Worm (Caenorhabditis elegans) whole organism, young adult: ENCODE results near the gene C49C3.20.

Source experiments
- F22D6.2 ChIP-seq: sonication (generic microtip); optimal IDR thresholded peaks from 2 replicates; lab custom pipeline; 2016; ENCODE audit warnings: mild to moderate bottlenecking, missing genetic modification characterization, missing compliant biosample characterization
- T07F8.4 ChIP-seq: sonication (generic microtip); optimal IDR thresholded peaks from 2 replicates; lab custom pipeline; 2016; ENCODE audit warnings: mild to moderate bottlenecking, missing genetic modification characterization, moderate library complexity, missing compliant biosample characterization
- aptf-2 ChIP-seq: fragments of 200-800 bp; sonication (Bioruptor generic); conservative IDR thresholded peaks from 2 replicates; pipeline ENCODE4 v1.3.6; 2022; ENCODE audit warnings: missing genetic modification reagents, missing genetic modification characterization, missing compliant biosample characterization
- cebp-1 ChIP-seq, 2 experiments: fragments of 200-800 bp in 1 of 2; sonication (Bioruptor generic) in 1 of 2; sonication (generic microtip) in 1 of 2; IDR thresholded peaks in 1 of 2; optimal IDR thresholded peaks in 1 of 2; 2 replicates each; pipeline versions ENCODE4 v1.3.6 to Lab custom; 2017 to 2022; ENCODE audit warnings: missing compliant biosample characterization in 2 of 2, missing genetic modification characterization in 2 of 2, mild to moderate bottlenecking in 1 of 2, missing genetic modification reagents in 1 of 2, moderate library complexity in 1 of 2
- dpff-1 ChIP-seq: sonication (generic microtip); optimal IDR thresholded peaks from 2 replicates; lab custom pipeline; 2017; ENCODE audit warnings: mild to moderate bottlenecking, missing genetic modification characterization, missing compliant biosample characterization
- ets-4 ChIP-seq: fragments of 200-800 bp; sonication (Bioruptor generic); optimal IDR thresholded peaks from 2 replicates; lab custom pipeline; 2018; ENCODE audit warnings: mild to moderate bottlenecking, missing genetic modification characterization, missing compliant biosample characterization
- lin-40 ChIP-seq: sonication (generic microtip); optimal IDR thresholded peaks from 2 replicates; lab custom pipeline; 2016; ENCODE audit warnings: missing genetic modification characterization, mild to moderate bottlenecking, missing compliant biosample characterization, missing genotype, missing genetic modification reagents
- mcd-1 ChIP-seq: fragments of 200-800 bp; sonication (Bioruptor generic); IDR thresholded peaks from 2 replicates; pipeline ENCODE4 v1.3.6; 2022; ENCODE audit warnings: missing genetic modification reagents, missing genetic modification characterization, missing compliant biosample characterization
- mes-4 ChIP-seq: sonication (generic microtip); optimal IDR thresholded peaks from 2 replicates; lab custom pipeline; 2016; ENCODE audit warnings: missing genotype, missing genetic modification characterization, missing compliant biosample characterization
- sdz-38 ChIP-seq: sonication (generic microtip); optimal IDR thresholded peaks from 2 replicates; lab custom pipeline; 2016; ENCODE audit warnings: missing genotype, missing genetic modification characterization, missing compliant biosample characterization
- sea-2 ChIP-seq: fragments of 200-800 bp; sonication (Bioruptor generic); IDR thresholded peaks from 2 replicates; pipeline ENCODE4 v1.3.6; 2022; ENCODE audit warnings: missing genetic modification characterization, missing compliant biosample characterization
- unc-130 ChIP-seq: sonication (generic microtip); optimal IDR thresholded peaks from 2 replicates; lab custom pipeline; 2016; ENCODE audit warnings: missing genetic modification reagents, missing genetic modification characterization, missing compliant biosample characterization
- unc-62 ChIP-seq: fragments of 150-350 bp; optimal IDR thresholded peaks from 2 replicates; lab custom pipeline; 2014; ENCODE audit warnings: missing biosample characterization, missing genetic modification reagents, missing genetic modification characterization

DNA sequence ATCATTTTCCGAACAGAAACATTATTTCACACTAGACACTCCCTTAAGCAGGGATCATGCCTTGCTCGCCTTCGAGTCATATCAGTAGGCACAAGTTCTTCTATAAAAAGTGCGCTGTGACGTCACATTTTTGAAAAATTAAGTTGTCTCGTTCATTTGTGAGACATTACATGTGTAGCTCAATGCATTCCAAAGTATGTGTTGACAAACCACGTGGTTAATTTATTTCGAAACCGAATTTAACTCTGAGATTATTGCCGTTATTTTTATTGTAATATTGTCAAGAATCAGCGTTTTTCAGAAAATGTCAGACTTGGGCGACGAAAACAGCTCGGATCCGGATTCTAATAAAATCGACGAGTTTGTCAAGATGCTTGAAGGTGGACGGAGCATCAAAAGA, 21.8 kb downstream of the C49C3.20 start, which contains the start of gene T28F3.5:
- TF ChIP-seq aptf-2 = no peak
- no peak for TF ChIP-seq sdz-38 (tag; lab: Kevin White, UChicago)
- no peak for TF ChIP-seq mes-4 (tag; lab: Kevin White, UChicago)
- no peak for TF ChIP-seq dpff-1 (tag; lab: Kevin White, UChicago)
- TF ChIP-seq mcd-1 = no peak
- no peak for TF ChIP-seq F22D6.2
- TF ChIP-seq lin-40 (tag; lab: Kevin White, UChicago) = no peak
- no peak for TF ChIP-seq unc-62
- no peak for TF ChIP-seq cebp-1 (GFP tag; IDR thresholded peaks at IDR 0.05; lab: Robert Waterston, UW)
- TF ChIP-seq cebp-1 (tag; optimal IDR thresholded peaks at IDR 0.05; lab: Kevin White, UChicago) = no peak
- TF ChIP-seq ets-4 (GFP tag; lab: Kevin White, UChicago) = no peak
- TF ChIP-seq unc-130 (GFP tag; lab: Kevin White, UChicago) = no peak
- TF ChIP-seq sea-2 (GFP tag; lab: Robert Waterston, UW) = no peak
- no peak for TF ChIP-seq T07F8.4 (tag; lab: Kevin White, UChicago)
